Fruit fly (Drosophila melanogaster) whole organism, embryonic: ENCODE data around the gene cv-c.

Experiments used
- CG11247 ChIP-seq: fragments of 200-800 bp; sonication (Bioruptor generic); IDR thresholded peaks from 2 replicates; pipeline ENCODE4 v1.3.6; 2022; ENCODE audit warnings: missing biosample characterization, missing genetic modification characterization
- CG11398 ChIP-seq: fragments of 200-800 bp; sonication (Bioruptor generic); optimal IDR thresholded peaks from 2 replicates; lab custom pipeline; 2016; ENCODE audit warnings: missing biosample characterization, missing genetic modification characterization
- CG11696 ChIP-seq: fragments of 200-800 bp; sonication (Bioruptor generic); IDR thresholded peaks from 2 replicates; pipeline ENCODE4 v1.3.6; 2022; ENCODE audit warnings: missing biosample characterization, missing genetic modification characterization
- CG11723 ChIP-seq: fragments of 200-800 bp; sonication (Bioruptor generic); optimal IDR thresholded peaks from 2 replicates; lab custom pipeline; 2017; ENCODE audit warnings: missing biosample characterization, mild to moderate bottlenecking, missing genetic modification characterization
- CG14965 ChIP-seq: fragments of 200-800 bp; sonication (Bioruptor generic); optimal IDR thresholded peaks from 2 replicates; lab custom pipeline; 2016; ENCODE audit warnings: missing biosample characterization, missing genetic modification characterization, borderline replicate concordance
- CG1529 ChIP-seq: fragments of 200-800 bp; sonication (Bioruptor generic); optimal IDR thresholded peaks from 3 replicates; lab custom pipeline; 2018; ENCODE audit warnings: missing biosample characterization, missing genetic modification characterization
- CG16863 ChIP-seq: fragments of 200-800 bp; sonication (Bioruptor generic); optimal IDR thresholded peaks from 3 replicates; lab custom pipeline; 2016; ENCODE audit warnings: missing biosample characterization, missing genetic modification characterization
- CG17361 ChIP-seq: fragments of 200-800 bp; sonication (Bioruptor generic); IDR thresholded peaks from 3 replicates; pipeline ENCODE4 v1.3.6; 2022; ENCODE audit warnings: missing biosample characterization, missing genetic modification characterization
- CG3163 ChIP-seq: fragments of 200-800 bp; sonication (Bioruptor generic); optimal IDR thresholded peaks from 3 replicates; lab custom pipeline; 2016; ENCODE audit warnings: missing biosample characterization, missing genetic modification characterization
- CG32532 ChIP-seq: fragments of 200-800 bp; sonication (Bioruptor generic); IDR thresholded peaks from 2 replicates; pipeline ENCODE4 v1.3.6; 2022; ENCODE audit warnings: missing biosample characterization, missing genetic modification characterization
- CG32772 ChIP-seq: fragments of 200-800 bp; sonication (Bioruptor generic); IDR thresholded peaks from 2 replicates; pipeline ENCODE4 v1.3.6; 2022; ENCODE audit warnings: missing biosample characterization, missing genetic modification characterization
- CG3995 ChIP-seq: fragments of 200-800 bp; sonication (Bioruptor generic); optimal IDR thresholded peaks from 3 replicates; lab custom pipeline; 2016; ENCODE audit warnings: missing biosample characterization, missing genetic modification characterization
- CG5953 ChIP-seq: fragments of 200-800 bp; sonication (Bioruptor generic); IDR thresholded peaks from 2 replicates; pipeline ENCODE4 v1.3.6; 2022; ENCODE audit warnings: missing biosample characterization, missing genetic modification characterization
- CG7556 ChIP-seq: fragments of 200-800 bp; sonication (Bioruptor generic); optimal IDR thresholded peaks from 2 replicates; lab custom pipeline; 2017; ENCODE audit warnings: missing biosample characterization, mild to moderate bottlenecking, missing genetic modification characterization
- CG8924 ChIP-seq: fragments of 200-800 bp; optimal IDR thresholded peaks from 3 replicates; lab custom pipeline; 2019; ENCODE audit warnings: missing biosample characterization, mild to moderate bottlenecking, missing genetic modification characterization, moderate library complexity
- Camta ChIP-seq: fragments of 200-800 bp; sonication (Bioruptor generic); optimal IDR thresholded peaks from 2 replicates; lab custom pipeline; 2016; ENCODE audit warnings: missing biosample characterization, missing genetic modification characterization
- CkIIα-i1 ChIP-seq: fragments of 200-800 bp; sonication (Bioruptor generic); IDR thresholded peaks from 2 replicates; pipeline ENCODE4 v1.3.6; 2022; ENCODE audit warnings: missing biosample characterization, missing genetic modification characterization
- Dp ChIP-seq: fragments of 200-800 bp; sonication (Bioruptor generic); optimal IDR thresholded peaks from 2 replicates; lab custom pipeline; 2018; ENCODE audit warnings: missing biosample characterization, mild to moderate bottlenecking, missing genetic modification characterization, moderate library complexity
- Dref ChIP-seq: fragments of 200-800 bp; sonication (Bioruptor generic); IDR thresholded peaks from 2 replicates; pipeline ENCODE4 v1.3.6; 2022; ENCODE audit warnings: missing biosample characterization, missing genetic modification characterization
- E2f2 ChIP-seq: fragments of 200-800 bp; sonication (Bioruptor generic); IDR thresholded peaks from 2 replicates; pipeline ENCODE4 v1.3.6; 2022; ENCODE audit warnings: missing biosample characterization, missing genetic modification characterization
- Hand ChIP-seq: fragments of 200-800 bp; sonication (Bioruptor generic); optimal IDR thresholded peaks from 2 replicates; lab custom pipeline; 2017; ENCODE audit warnings: mild to moderate bottlenecking, missing biosample characterization, missing genetic modification reagents, missing genetic modification characterization
- HmgZ ChIP-seq: fragments of 200-800 bp; sonication (Bioruptor generic); optimal IDR thresholded peaks from 2 replicates; lab custom pipeline; 2018; ENCODE audit warnings: missing biosample characterization, mild to moderate bottlenecking, missing genetic modification characterization
- Hmr ChIP-seq: fragments of 200-800 bp; sonication (Bioruptor generic); optimal IDR thresholded peaks from 3 replicates; lab custom pipeline; 2017; ENCODE audit warnings: mild to moderate bottlenecking, missing biosample characterization, missing genetic modification reagents, missing genetic modification characterization
- Hsf ChIP-seq: fragments of 200-800 bp; sonication (Bioruptor generic); optimal IDR thresholded peaks from 3 replicates; lab custom pipeline; 2016; ENCODE audit warnings: missing biosample characterization, missing genetic modification characterization
- Lhr ChIP-seq: fragments of 200-800 bp; sonication (Bioruptor generic); optimal IDR thresholded peaks from 3 replicates; lab custom pipeline; 2017; ENCODE audit warnings: mild to moderate bottlenecking, missing biosample characterization, missing genetic modification reagents, missing genetic modification characterization
- Max ChIP-seq: fragments of 200-800 bp; sonication (Bioruptor generic); optimal IDR thresholded peaks from 2 replicates; lab custom pipeline; 2016; ENCODE audit warnings: missing biosample characterization, mild to moderate bottlenecking, missing genetic modification characterization
- NFAT ChIP-seq: fragments of 200-800 bp; sonication (Bioruptor generic); IDR thresholded peaks from 2 replicates; pipeline ENCODE4 v1.3.6; 2022; ENCODE audit warnings: missing biosample characterization, missing genetic modification characterization
- Neu2 ChIP-seq: fragments of 200-800 bp; sonication (Bioruptor generic); optimal IDR thresholded peaks from 3 replicates; lab custom pipeline; 2016; ENCODE audit warnings: missing biosample characterization, missing genetic modification characterization, borderline replicate concordance
- PHDP ChIP-seq: fragments of 200-800 bp; sonication (Bioruptor generic); optimal IDR thresholded peaks from 3 replicates; lab custom pipeline; 2018; ENCODE audit warnings: missing biosample characterization, mild to moderate bottlenecking, missing genetic modification characterization, moderate library complexity
- Ravus ChIP-seq: fragments of 200-800 bp; sonication (Bioruptor generic); IDR thresholded peaks from 2 replicates; pipeline ENCODE4 v1.3.6; 2022; ENCODE audit warnings: missing biosample characterization, missing genetic modification characterization
- Sin3A ChIP-seq: fragments of >200 bp; optimal IDR thresholded peaks from 2 replicates; lab custom pipeline; 2018
- Xrp1 ChIP-seq: fragments of 200-800 bp; sonication (Bioruptor generic); IDR thresholded peaks from 2 replicates; pipeline ENCODE4 v1.3.6; 2022; ENCODE audit warnings: missing biosample characterization, missing genetic modification characterization
- abd-A ChIP-seq: fragments of 200-800 bp; sonication (Bioruptor generic); optimal IDR thresholded peaks from 3 replicates; lab custom pipeline; 2019; ENCODE audit warnings: missing biosample characterization, mild to moderate bottlenecking, missing genetic modification characterization, moderate library complexity
- bab2 ChIP-seq: fragments of 200-800 bp; sonication (Bioruptor generic); optimal IDR thresholded peaks from 2 replicates; lab custom pipeline; 2016; ENCODE audit warnings: missing biosample characterization, missing genetic modification characterization
- bigmax ChIP-seq: fragments of 200-800 bp; sonication (Bioruptor generic); optimal IDR thresholded peaks from 2 replicates; lab custom pipeline; 2018; ENCODE audit warnings: missing biosample characterization, mild to moderate bottlenecking, missing genetic modification characterization
- caup ChIP-seq: fragments of 200-800 bp; sonication (Bioruptor generic); optimal IDR thresholded peaks from 3 replicates; lab custom pipeline; 2017; ENCODE audit warnings: missing biosample characterization, mild to moderate bottlenecking, missing genetic modification characterization, moderate library complexity; ENCODE audit not compliant: severe bottlenecking
- chn ChIP-seq: fragments of 200-800 bp; sonication (Bioruptor generic); optimal IDR thresholded peaks from 2 replicates; lab custom pipeline; 2016; ENCODE audit warnings: missing biosample characterization, missing genetic modification characterization
- crc ChIP-seq: fragments of 200-800 bp; sonication (Bioruptor generic); optimal IDR thresholded peaks from 2 replicates; lab custom pipeline; 2016; ENCODE audit warnings: missing biosample characterization, missing genetic modification characterization
- crol ChIP-seq: fragments of 200-800 bp; sonication (Bioruptor generic); IDR thresholded peaks from 2 replicates; pipeline ENCODE4 v1.3.6; 2022; ENCODE audit warnings: missing biosample characterization, missing genetic modification characterization
- cwo ChIP-seq: fragments of 200-800 bp; sonication (Bioruptor generic); optimal IDR thresholded peaks from 3 replicates; lab custom pipeline; 2017; ENCODE audit warnings: missing biosample characterization, missing genetic modification characterization, mild to moderate bottlenecking, moderate library complexity, missing genetic modification reagents
- dm ChIP-seq: fragments of 200-800 bp; sonication (Bioruptor generic); optimal IDR thresholded peaks from 3 replicates; lab custom pipeline; 2016; ENCODE audit warnings: missing biosample characterization, missing genetic modification characterization
- en ChIP-seq: fragments of 200-800 bp; sonication (Bioruptor generic); optimal IDR thresholded peaks from 2 replicates; lab custom pipeline; 2016; ENCODE audit warnings: missing biosample characterization, missing genetic modification characterization
- exex ChIP-seq: fragments of 200-800 bp; sonication (Bioruptor generic); optimal IDR thresholded peaks from 4 replicates; lab custom pipeline; 2018; ENCODE audit warnings: missing biosample characterization, mild to moderate bottlenecking, missing genetic modification characterization, moderate library complexity
- grn ChIP-seq: fragments of 200-800 bp; sonication (Bioruptor generic); optimal IDR thresholded peaks from 3 replicates; lab custom pipeline; 2017; ENCODE audit warnings: missing biosample characterization, missing genetic modification characterization
- gro ChIP-seq: fragments of 200-800 bp; sonication (Bioruptor generic); optimal IDR thresholded peaks from 2 replicates; lab custom pipeline; 2016; ENCODE audit warnings: missing biosample characterization, missing genetic modification characterization
- ind ChIP-seq: fragments of 200-800 bp; sonication (Bioruptor generic); optimal IDR thresholded peaks from 3 replicates; lab custom pipeline; 2016; ENCODE audit warnings: missing biosample characterization, missing genetic modification characterization
- ken ChIP-seq: fragments of 200-800 bp; sonication (Bioruptor generic); IDR thresholded peaks from 3 replicates; pipeline ENCODE4 v1.3.6; 2022; ENCODE audit warnings: missing biosample characterization, missing genetic modification characterization
- mirr ChIP-seq: fragments of 200-800 bp; sonication (Bioruptor generic); optimal IDR thresholded peaks from 3 replicates; lab custom pipeline; 2018; ENCODE audit warnings: missing biosample characterization, mild to moderate bottlenecking, missing genetic modification characterization
- nmo ChIP-seq: fragments of 200-800 bp; sonication (Bioruptor generic); optimal IDR thresholded peaks from 2 replicates; lab custom pipeline; 2018; ENCODE audit warnings: missing biosample characterization, mild to moderate bottlenecking, missing genetic modification characterization, moderate library complexity
- pb ChIP-seq: fragments of 200-800 bp; sonication (Bioruptor generic); optimal IDR thresholded peaks from 3 replicates; lab custom pipeline; 2016; ENCODE audit warnings: missing biosample characterization, missing genetic modification characterization
- so ChIP-seq: fragments of 200-800 bp; sonication (Bioruptor generic); IDR thresholded peaks from 3 replicates; pipeline ENCODE4 v1.3.6; 2022; ENCODE audit warnings: missing biosample characterization, missing genetic modification characterization
- trh ChIP-seq: fragments of 200-800 bp; sonication (Bioruptor generic); optimal IDR thresholded peaks from 2 replicates; lab custom pipeline; 2016; ENCODE audit warnings: missing biosample characterization, missing genetic modification characterization

Gene cv-c

dm6 chr3R:14361741-14362232, 119.7 kb downstream of the cv-c start, which contains the start of gene Dnaaf5 (continued):
- no peak for TF ChIP-seq bab2
- TF ChIP-seq PHDP (tag; lab: Kevin White, UChicago): peak; percentile 11
- no peak for TF ChIP-seq Lhr (GFP tag; lab: Kevin White, UChicago)
- no peak for TF ChIP-seq NFAT (GFP tag; lab: Robert Waterston, UW)
- TF ChIP-seq caup (GFP tag; lab: Kevin White, UChicago): no peak
- no peak for TF ChIP-seq bigmax (GFP tag; lab: Kevin White, UChicago)
- TF ChIP-seq Dref (GFP tag; lab: Robert Waterston, UW): no peak
- TF ChIP-seq Hsf: no peak
- TF ChIP-seq Camta (GFP tag; lab: Kevin White, UChicago): no peak
- no peak for TF ChIP-seq crol (GFP tag; lab: Robert Waterston, UW)
- TF ChIP-seq Hmr (GFP tag; lab: Kevin White, UChicago): peak; percentile 7
- TF ChIP-seq HmgZ (tag; lab: Kevin White, UChicago): peak; percentile 61
- TF ChIP-seq gro (GFP tag; lab: Kevin White, UChicago): peak; percentile 59
- TF ChIP-seq abd-A (tag; lab: Kevin White, UChicago): no peak
- peak; percentile 98 for TF ChIP-seq grn (GFP tag; lab: Kevin White, UChicago)
- TF ChIP-seq ind: no peak
- no peak for TF ChIP-seq Sin3A (lab: Kevin White, UChicago)
- peak; percentile 20; the same call in 1 of the 2 replicates for TF ChIP-seq CG32532 (GFP tag; lab: Robert Waterston, UW)
- no peak for TF ChIP-seq CG11247 (GFP tag; lab: Robert Waterston, UW)
- TF ChIP-seq CG11723 (GFP tag; lab: Kevin White, UChicago): peak; percentile 16
- no peak for TF ChIP-seq CG16863
- no peak for TF ChIP-seq CG5953 (GFP tag; lab: Robert Waterston, UW)
- TF ChIP-seq CG14965: no peak
- peak; percentile 50 for TF ChIP-seq cwo (GFP tag; lab: Kevin White, UChicago)
- peak; percentile 87 for TF ChIP-seq E2f2 (GFP tag; lab: Robert Waterston, UW)
- no peak for TF ChIP-seq Ravus (GFP tag; lab: Robert Waterston, UW)
- TF ChIP-seq nmo (GFP tag; lab: Kevin White, UChicago): no peak
- no peak for TF ChIP-seq Max (GFP tag; lab: Kevin White, UChicago)
- peak; percentile 20 for TF ChIP-seq CG11398 (GFP tag; lab: Kevin White, UChicago)
- TF ChIP-seq CkIIα-i1: no peak
- TF ChIP-seq CG11696: 0 out of 2 replicates have a peak, but pooled peaks have one; percentile 10
- no peak for TF ChIP-seq so (GFP tag; lab: Robert Waterston, UW)
- TF ChIP-seq chn (GFP tag; lab: Kevin White, UChicago): no peak
- peak; percentile 83 for TF ChIP-seq Dp (GFP tag; lab: Kevin White, UChicago)
- TF ChIP-seq CG32772 (GFP tag; lab: Robert Waterston, UW): no peak
- no peak for TF ChIP-seq Hand (GFP tag; lab: Kevin White, UChicago)
- peak; percentile 13 for TF ChIP-seq dm (GFP tag; lab: Kevin White, UChicago)
- TF ChIP-seq trh (GFP tag; lab: Kevin White, UChicago): no peak
- no peak for TF ChIP-seq ken (GFP tag; lab: Robert Waterston, UW)
- no peak for TF ChIP-seq en (GFP tag; lab: Kevin White, UChicago)
- no peak for TF ChIP-seq CG8924 (tag; lab: Kevin White, UChicago)
- peak; percentile 86 for TF ChIP-seq exex (tag; lab: Kevin White, UChicago)
- TF ChIP-seq CG7556: no peak
- TF ChIP-seq crc (GFP tag; lab: Kevin White, UChicago): no peak
- TF ChIP-seq Neu2 (GFP tag; lab: Kevin White, UChicago): no peak
- TF ChIP-seq CG3995 (GFP tag; lab: Kevin White, UChicago): peak; percentile 17
- TF ChIP-seq CG3163 (GFP tag; lab: Kevin White, UChicago): no peak
- no peak for TF ChIP-seq Xrp1 (GFP tag; lab: Robert Waterston, UW)
- TF ChIP-seq CG1529 (GFP tag; lab: Kevin White, UChicago): peak; percentile 7
- TF ChIP-seq CG17361 (GFP tag; lab: Robert Waterston, UW): 0 out of 3 replicates have a peak, but pooled peaks have one; percentile 11
- peak; percentile 80 for TF ChIP-seq mirr (GFP tag; lab: Kevin White, UChicago)
- TF ChIP-seq pb (GFP tag; lab: Kevin White, UChicago): peak; percentile 15
